Worm (Caenorhabditis elegans): ENCODE results near the gene srh-166.

DNA sequence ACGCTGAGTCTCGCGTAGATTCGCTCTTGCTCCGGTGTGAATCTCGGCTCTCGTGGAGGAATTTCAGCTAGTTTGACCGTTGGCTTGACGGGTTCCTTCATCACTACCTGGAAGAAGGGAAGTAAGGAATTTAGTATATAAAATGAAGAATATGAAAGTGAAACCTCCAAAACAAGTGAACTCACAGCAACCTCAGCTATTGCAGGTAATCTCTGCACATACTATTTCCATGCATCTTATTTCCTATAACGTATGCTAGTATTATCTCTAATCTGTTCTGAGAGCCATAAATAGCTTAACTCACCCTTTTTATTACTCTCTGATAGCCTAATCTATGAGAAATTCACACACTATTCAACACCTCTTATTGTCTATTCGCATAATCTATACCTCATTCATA lies 20.7 kb downstream of the srh-166 start, which contains the start of gene Y38H6C.4:
- no peak for TF ChIP-seq nhr-237 (tag; optimal IDR thresholded peaks at IDR 0.05)
- no peak for TF ChIP-seq ceh-82 (tag; optimal IDR thresholded peaks at IDR 0.05)
- TF ChIP-seq mdl-1 (tag; optimal IDR thresholded peaks at IDR 0.05): no peak
- no peak for TF ChIP-seq unc-62 (GFP tag; optimal IDR thresholded peaks at IDR 0.05)
- no peak for TF ChIP-seq R02D3.7 (tag; optimal IDR thresholded peaks at IDR 0.05)
- no peak for TF ChIP-seq snpc-4 (tag; optimal IDR thresholded peaks at IDR 0.05)
- TF ChIP-seq fkh-10 (GFP tag; optimal IDR thresholded peaks at IDR 0.05): no peak

All from whole organism, L3 larva.